Worm (Caenorhabditis elegans) whole organism, L4/young adult: ENCODE data around the gene T16D1.1.

Experiments
- W03F9.2 ChIP-seq: fragments of 150-350 bp; optimal IDR thresholded peaks from 2 replicates; lab custom pipeline; 2014; ENCODE audit warnings: missing biosample characterization, missing genetic modification characterization
- dao-5 ChIP-seq: sonication (generic microtip); optimal IDR thresholded peaks from 2 replicates; lab custom pipeline; 2016; ENCODE audit warnings: missing genotype, missing genetic modification characterization, moderate library complexity, missing compliant biosample characterization

ce11 chrII:5210830-5211229 lies 30.6 kb downstream of the T16D1.1 start, which contains the start of gene C34F11.8:
- TF ChIP-seq dao-5 (tag; lab: Kevin White, UChicago), result no peak
- TF ChIP-seq W03F9.2 (tag; lab: Kevin White, UChicago), result no peak
